Fruit fly (Drosophila melanogaster) whole organism, prepupa: ENCODE results near the gene Obp83a.

Source experiments
- Blimp-1 ChIP-seq: fragments of 200-800 bp; sonication (Bioruptor generic); optimal IDR thresholded peaks from 3 replicates; lab custom pipeline; 2017; ENCODE audit warnings: missing biosample characterization, missing genetic modification characterization, mild to moderate bottlenecking, moderate library complexity, missing genetic modification reagents
- CG10669 ChIP-seq: fragments of 200-800 bp; sonication (Bioruptor generic); optimal IDR thresholded peaks from 3 replicates; lab custom pipeline; 2018; ENCODE audit warnings: missing biosample characterization, mild to moderate bottlenecking, missing genetic modification characterization, moderate library complexity
- CG11762 ChIP-seq: fragments of 200-800 bp; sonication (Bioruptor generic); optimal IDR thresholded peaks from 3 replicates; lab custom pipeline; 2016; ENCODE audit warnings: missing biosample characterization, missing genetic modification characterization; ENCODE audit not compliant: insufficient read depth
- CG11902 ChIP-seq: fragments of 200-800 bp; sonication (Bioruptor generic); optimal IDR thresholded peaks from 3 replicates; lab custom pipeline; 2016; ENCODE audit warnings: missing biosample characterization, missing genetic modification characterization
- CG15336 ChIP-seq: fragments of 200-800 bp; sonication (Bioruptor generic); IDR thresholded peaks from 2 replicates; pipeline ENCODE4 v1.3.6; 2022; ENCODE audit warnings: missing biosample characterization, missing genetic modification characterization
- CG16779 ChIP-seq: fragments of 200-800 bp; sonication (Bioruptor generic); optimal IDR thresholded peaks from 3 replicates; lab custom pipeline; 2017; ENCODE audit warnings: missing biosample characterization, mild to moderate bottlenecking, missing genetic modification characterization
- CG3032 ChIP-seq: fragments of 200-800 bp; optimal IDR thresholded peaks from 2 replicates; lab custom pipeline; 2019; ENCODE audit warnings: missing biosample characterization, mild to moderate bottlenecking, missing genetic modification characterization, moderate library complexity
- CG31627 ChIP-seq: fragments of 200-800 bp; sonication (Bioruptor generic); optimal IDR thresholded peaks from 3 replicates; lab custom pipeline; 2016; ENCODE audit warnings: missing biosample characterization, missing genetic modification characterization
- CG34406 ChIP-seq: fragments of 200-800 bp; sonication (Bioruptor generic); optimal IDR thresholded peaks from 3 replicates; lab custom pipeline; 2016; ENCODE audit warnings: missing biosample characterization, missing genetic modification characterization
- CG3919 ChIP-seq: fragments of 200-800 bp; sonication (Bioruptor generic); optimal IDR thresholded peaks from 3 replicates; lab custom pipeline; 2016; ENCODE audit warnings: missing biosample characterization, missing genetic modification characterization
- CG4318 ChIP-seq: fragments of 200-800 bp; sonication (Bioruptor generic); optimal IDR thresholded peaks from 3 replicates; lab custom pipeline; 2017; ENCODE audit warnings: missing biosample characterization, mild to moderate bottlenecking, missing genetic modification characterization
- CG6163 ChIP-seq: fragments of 200-800 bp; sonication (Bioruptor generic); IDR thresholded peaks from 3 replicates; pipeline ENCODE4 v1.3.6; 2022; ENCODE audit warnings: missing biosample characterization, missing genetic modification characterization
- CG6276 ChIP-seq: fragments of 200-800 bp; sonication (Bioruptor generic); optimal IDR thresholded peaks from 2 replicates; lab custom pipeline; 2017; ENCODE audit warnings: missing biosample characterization, mild to moderate bottlenecking, missing genetic modification characterization
- CG6792 ChIP-seq: fragments of 200-800 bp; sonication (Bioruptor generic); optimal IDR thresholded peaks from 3 replicates; lab custom pipeline; 2016; ENCODE audit warnings: missing biosample characterization, missing genetic modification characterization
- CG6808 ChIP-seq: fragments of 200-800 bp; sonication (Bioruptor generic); optimal IDR thresholded peaks from 3 replicates; lab custom pipeline; 2017; ENCODE audit warnings: missing biosample characterization, missing genetic modification characterization, mild to moderate bottlenecking, moderate library complexity, missing genetic modification reagents
- CG6854 ChIP-seq: fragments of 200-800 bp; sonication (Bioruptor generic); optimal IDR thresholded peaks from 2 replicates; lab custom pipeline; 2017; ENCODE audit warnings: missing biosample characterization, mild to moderate bottlenecking, missing genetic modification characterization
- CG8119 ChIP-seq: fragments of 200-800 bp; sonication (Bioruptor generic); IDR thresholded peaks from 3 replicates; pipeline ENCODE4 v1.3.6; 2022; ENCODE audit warnings: missing biosample characterization, missing genetic modification characterization
- CG8319 ChIP-seq: fragments of 200-800 bp; sonication (Bioruptor generic); optimal IDR thresholded peaks from 3 replicates; lab custom pipeline; 2016; ENCODE audit warnings: missing biosample characterization, missing genetic modification characterization
- CG8632 ChIP-seq: fragments of 200-800 bp; sonication (Bioruptor generic); optimal IDR thresholded peaks from 3 replicates; lab custom pipeline; 2016; ENCODE audit warnings: missing biosample characterization, missing genetic modification characterization
- Eip75B ChIP-seq: fragments of 200-800 bp; sonication (Bioruptor generic); optimal IDR thresholded peaks from 3 replicates; lab custom pipeline; 2016; ENCODE audit warnings: missing biosample characterization, missing genetic modification characterization
- Eip78C ChIP-seq: fragments of 200-800 bp; sonication (Bioruptor generic); peaks from one replicate; lab custom pipeline; 2016; ENCODE audit warnings: missing biosample characterization, missing genetic modification characterization
- Ets21C ChIP-seq: fragments of 200-800 bp; sonication (Bioruptor generic); optimal IDR thresholded peaks from 3 replicates; lab custom pipeline; 2016; ENCODE audit warnings: missing biosample characterization, missing genetic modification characterization
- Ets96B ChIP-seq: fragments of 200-800 bp; optimal IDR thresholded peaks from 2 replicates; lab custom pipeline; 2019; ENCODE audit warnings: missing biosample characterization, mild to moderate bottlenecking, missing genetic modification characterization, moderate library complexity
- Gug ChIP-seq: fragments of 200-800 bp; sonication (Bioruptor generic); IDR thresholded peaks from 2 replicates; pipeline ENCODE4 v1.3.6; 2022; ENCODE audit warnings: missing biosample characterization, missing genetic modification characterization
- Hr39 ChIP-seq: fragments of 200-800 bp; sonication (Bioruptor generic); optimal IDR thresholded peaks from 2 replicates; lab custom pipeline; 2016; ENCODE audit warnings: missing biosample characterization, missing genetic modification characterization
- Lpt ChIP-seq: fragments of 200-800 bp; sonication (Bioruptor generic); optimal IDR thresholded peaks from 3 replicates; lab custom pipeline; 2016; ENCODE audit warnings: missing biosample characterization, missing genetic modification characterization
- Met ChIP-seq: fragments of 200-800 bp; sonication (Bioruptor generic); optimal IDR thresholded peaks from 3 replicates; lab custom pipeline; 2016; ENCODE audit warnings: missing biosample characterization, missing genetic modification characterization
- Sox102F ChIP-seq: fragments of 200-800 bp; sonication (Bioruptor generic); optimal IDR thresholded peaks from 2 replicates; lab custom pipeline; 2016; ENCODE audit warnings: missing biosample characterization, mild to moderate bottlenecking, missing genetic modification characterization
- Sox15 ChIP-seq: fragments of 200-800 bp; sonication (Bioruptor generic); optimal IDR thresholded peaks from 3 replicates; lab custom pipeline; 2016; ENCODE audit warnings: missing biosample characterization, missing genetic modification characterization
- achi ChIP-seq: fragments of 200-800 bp; sonication (Bioruptor generic); optimal IDR thresholded peaks from 3 replicates; lab custom pipeline; 2016; ENCODE audit warnings: missing biosample characterization, missing genetic modification characterization
- acj6 ChIP-seq: fragments of 200-800 bp; sonication (Bioruptor generic); optimal IDR thresholded peaks from 3 replicates; lab custom pipeline; 2016; ENCODE audit warnings: missing biosample characterization, missing genetic modification characterization
- cyc ChIP-seq: fragments of 200-800 bp; sonication (Bioruptor generic); optimal IDR thresholded peaks from 3 replicates; lab custom pipeline; 2016; ENCODE audit warnings: missing biosample characterization, missing genetic modification characterization
- dac ChIP-seq: fragments of 200-800 bp; sonication (Bioruptor generic); optimal IDR thresholded peaks from 2 replicates; lab custom pipeline; 2017; ENCODE audit warnings: missing biosample characterization, mild to moderate bottlenecking, missing genetic modification characterization
- dsx ChIP-seq: fragments of 200-800 bp; optimal IDR thresholded peaks from 3 replicates; lab custom pipeline; 2019; ENCODE audit warnings: missing biosample characterization, mild to moderate bottlenecking, missing genetic modification characterization, moderate library complexity; ENCODE audit not compliant: poor library complexity, severe bottlenecking
- eg ChIP-seq: fragments of 200-800 bp; sonication (Bioruptor generic); IDR thresholded peaks from 3 replicates; pipeline ENCODE4 v1.3.6; 2022; ENCODE audit warnings: missing biosample characterization, missing genetic modification characterization
- esn ChIP-seq: fragments of 200-800 bp; sonication (Bioruptor generic); optimal IDR thresholded peaks from 2 replicates; lab custom pipeline; 2016; ENCODE audit warnings: missing biosample characterization, mild to moderate bottlenecking, missing genetic modification characterization, moderate library complexity
- lz ChIP-seq: fragments of 200-800 bp; sonication (Bioruptor generic); optimal IDR thresholded peaks from 3 replicates; lab custom pipeline; 2016; ENCODE audit warnings: missing biosample characterization, missing genetic modification characterization
- net ChIP-seq: fragments of 200-800 bp; sonication (Bioruptor generic); optimal IDR thresholded peaks from 3 replicates; lab custom pipeline; 2016; ENCODE audit warnings: missing biosample characterization, missing genetic modification characterization
- pdm3 ChIP-seq: fragments of 200-800 bp; sonication (Bioruptor generic); optimal IDR thresholded peaks from 3 replicates; lab custom pipeline; 2016; ENCODE audit warnings: missing biosample characterization, missing genetic modification characterization
- salr ChIP-seq, 2 experiments: fragments of 200-800 bp; sonication (Bioruptor generic); optimal IDR thresholded peaks; 3 replicates each; lab custom pipeline; 2016 to 2018; ENCODE audit warnings: missing biosample characterization in 2 of 2, missing genetic modification characterization in 2 of 2, mild to moderate bottlenecking in 1 of 2
- spab ChIP-seq: fragments of 200-800 bp; sonication (Bioruptor generic); optimal IDR thresholded peaks from 2 replicates; lab custom pipeline; 2017; ENCODE audit warnings: missing biosample characterization, mild to moderate bottlenecking, missing genetic modification characterization, missing genetic modification reagents
- ss ChIP-seq, 2 experiments: fragments of 200-800 bp; sonication (Bioruptor generic); optimal IDR thresholded peaks; 2 replicates in 1 of 2; 3 replicates in 1 of 2; lab custom pipeline; 2017 to 2018; ENCODE audit warnings: mild to moderate bottlenecking in 2 of 2, missing biosample characterization in 2 of 2, missing genetic modification characterization in 2 of 2, moderate library complexity in 1 of 2
- svp ChIP-seq: fragments of 200-800 bp; sonication (Bioruptor generic); peaks from one replicate; lab custom pipeline; 2016; ENCODE audit warnings: missing biosample characterization, missing genetic modification characterization
- topi ChIP-seq: fragments of 200-800 bp; sonication (Bioruptor generic); optimal IDR thresholded peaks from 3 replicates; lab custom pipeline; 2016; ENCODE audit warnings: missing biosample characterization, missing genetic modification characterization

Gene Obp83a

DNA sequence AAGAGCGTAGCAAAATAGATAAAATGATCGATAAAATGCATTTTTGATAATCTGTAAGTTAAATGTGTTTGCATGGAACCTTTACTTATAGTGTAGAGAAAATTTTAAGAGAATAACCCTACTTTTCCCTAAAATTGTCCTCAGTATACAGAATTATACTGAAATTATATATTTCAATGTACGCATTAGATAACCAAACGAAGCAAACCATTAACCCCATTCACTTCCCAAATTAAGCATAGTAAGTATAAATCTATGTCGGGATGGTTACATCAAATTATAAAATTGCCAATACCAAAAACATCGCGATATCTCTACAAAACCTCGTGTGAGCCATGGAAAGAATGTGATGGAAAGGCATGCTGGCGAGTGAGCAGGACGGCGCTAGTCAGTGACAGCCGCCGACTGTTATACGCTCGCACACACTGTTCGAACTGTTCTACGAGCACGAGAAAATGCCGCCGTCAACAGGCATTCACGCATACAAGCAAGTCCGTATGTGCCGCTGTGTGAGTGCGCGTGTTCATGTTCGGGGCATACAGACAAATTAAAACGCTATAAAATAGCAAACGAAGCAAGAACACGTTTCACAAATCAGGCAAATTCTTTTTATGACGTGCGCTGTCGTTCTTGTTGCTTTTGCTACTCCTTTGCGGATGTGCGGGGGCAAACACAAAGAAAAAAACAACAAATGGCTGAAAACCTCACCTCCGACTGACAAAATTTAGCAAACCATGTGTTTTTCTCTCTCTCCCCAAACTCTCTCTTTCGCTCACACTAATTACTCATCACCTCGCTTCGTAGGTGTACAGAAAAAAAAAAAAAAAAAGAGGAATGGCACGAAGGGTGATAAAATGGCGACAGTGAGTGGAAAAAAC lies 32.3 kb upstream of the Obp83a start (continued):
- TF ChIP-seq CG16779 (tag; lab: Kevin White, UChicago) (peak; percentile 9), CG10669 (peak; percentile 11), CG6808 (GFP tag; lab: Kevin White, UChicago) (peak; percentile 55), pdm3 (no peak), dac (GFP tag; lab: Kevin White, UChicago) (no peak), CG15336 (GFP tag; lab: Robert Waterston, UW) (peak; percentile 20; the same call in 1 of the 2 replicates), esn (GFP tag; lab: Kevin White, UChicago) (no peak), Sox102F (peak; percentile 41), CG8632 (GFP tag; lab: Kevin White, UChicago) (no peak)

DNA sequence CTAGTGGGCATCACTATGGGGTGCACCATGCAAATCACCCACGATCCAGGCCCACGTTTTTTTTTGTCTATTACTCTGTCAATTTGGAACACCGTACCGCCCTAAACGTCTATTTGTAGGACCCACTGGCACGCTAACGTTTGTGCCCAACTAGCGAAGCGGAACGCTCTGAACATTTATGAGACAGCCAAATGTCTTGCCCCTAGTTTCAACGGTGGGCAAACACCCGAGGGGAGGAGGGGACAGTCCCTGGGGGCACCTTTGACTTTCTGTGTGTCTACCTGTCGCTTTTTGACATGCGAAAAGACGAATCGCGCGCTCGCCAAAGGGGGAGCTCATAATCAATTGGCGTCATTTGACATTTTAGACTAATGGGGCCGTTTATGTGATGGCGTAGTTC lies 31.6 kb upstream of the Obp83a start:
- TF ChIP-seq salr (GFP tag; optimal IDR thresholded peaks at IDR 0.05; lab: Kevin White, UChicago) = no peak
- no peak for TF ChIP-seq lz (GFP tag; lab: Kevin White, UChicago)
- peak; percentile 13 for TF ChIP-seq svp (GFP tag; lab: Kevin White, UChicago)
- no peak for TF ChIP-seq Ets96B (tag; lab: Kevin White, UChicago)
- no peak for TF ChIP-seq net (GFP tag; lab: Kevin White, UChicago)

DNA sequence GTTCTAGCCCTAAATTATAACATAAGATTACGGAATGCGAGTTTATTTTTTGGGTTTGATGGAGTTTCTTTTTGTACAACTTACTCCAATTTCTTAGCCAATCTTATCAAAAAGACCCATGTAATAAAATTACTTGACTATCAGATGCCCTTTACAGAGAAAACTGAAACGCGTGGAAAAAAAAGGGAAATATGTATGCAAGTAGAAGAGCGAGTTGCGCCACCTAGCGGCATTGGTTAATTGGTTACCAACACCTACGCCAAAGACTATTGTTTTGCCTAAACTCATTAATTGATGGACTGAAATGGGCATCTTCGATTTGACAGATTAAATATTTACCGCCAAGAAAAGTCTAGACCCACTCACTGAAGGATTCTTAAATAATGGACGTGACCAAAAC lies 23.8 kb upstream of the Obp83a start:
- TF ChIP-seq CG4318 (GFP tag; lab: Kevin White, UChicago) (no peak), CG6276 (GFP tag; lab: Kevin White, UChicago) (no peak), Met (no peak), Lpt (GFP tag; lab: Kevin White, UChicago) (no peak), dac (GFP tag; lab: Kevin White, UChicago) (no peak), achi (GFP tag; lab: Kevin White, UChicago) (no peak), CG34406 (GFP tag; lab: Kevin White, UChicago) (no peak), eg (GFP tag; lab: Robert Waterston, UW) (no peak), CG11902 (no peak), ss (GFP tag; optimal IDR thresholded peaks at IDR 0.05; lab: Kevin White, UChicago) (no peak), net (GFP tag; lab: Kevin White, UChicago) (no peak), CG6163 (GFP tag; lab: Robert Waterston, UW) (no peak), dsx (GFP tag; lab: Kevin White, UChicago) (no peak), CG3032 (no peak)

DNA sequence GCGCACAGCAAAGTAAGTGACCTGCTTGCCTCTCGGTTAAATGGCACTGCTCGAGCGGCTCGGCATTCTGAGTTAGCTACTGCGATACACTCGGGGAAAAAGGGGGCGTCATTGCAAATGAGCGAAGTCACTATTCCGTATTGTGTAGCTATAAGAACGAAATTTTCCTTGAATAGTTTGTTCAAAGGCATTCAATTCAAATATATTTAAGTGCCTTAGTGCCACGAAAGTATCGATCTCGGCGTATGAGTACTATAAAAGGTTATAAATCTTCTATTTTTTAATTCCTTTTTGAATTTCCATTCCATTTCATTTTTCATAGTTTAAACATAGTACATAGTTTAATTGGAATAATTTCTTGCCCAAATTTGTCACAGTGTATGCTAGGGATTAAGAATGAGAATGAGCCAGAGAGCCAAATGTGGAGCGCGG lies 23.2 kb upstream of the Obp83a start:
- TF ChIP-seq cyc (peak; percentile 16), dac (GFP tag; lab: Kevin White, UChicago) (no peak), Gug (GFP tag; lab: Robert Waterston, UW) (no peak), achi (GFP tag; lab: Kevin White, UChicago) (peak; percentile 29), Eip78C (GFP tag; lab: Kevin White, UChicago) (peak; percentile 80), CG4318 (GFP tag; lab: Kevin White, UChicago) (peak; percentile 2), Eip75B (GFP tag; lab: Kevin White, UChicago) (no peak), CG6276 (GFP tag; lab: Kevin White, UChicago) (no peak), CG11762 (GFP tag; lab: Kevin White, UChicago) (no peak), Blimp-1 (GFP tag; lab: Kevin White, UChicago) (no peak), Sox102F (peak; percentile 9), CG8319 (GFP tag; lab: Kevin White, UChicago) (no peak), CG8119 (GFP tag; lab: Robert Waterston, UW) (peak; percentile 32; the same call in 1 of the 3 replicates), Sox15 (GFP tag; lab: Kevin White, UChicago) (no peak), svp (GFP tag; lab: Kevin White, UChicago) (peak; percentile 61), CG3919 (peak; percentile 43), Ets21C (GFP tag; lab: Kevin White, UChicago) (no peak), CG6854 (GFP tag; lab: Kevin White, UChicago) (no peak), CG6792 (GFP tag; lab: Kevin White, UChicago) (no peak), Met (peak; percentile 42), spab (GFP tag; lab: Kevin White, UChicago) (no peak), salr (GFP tag; optimal IDR thresholded peaks at IDR 0.05; lab: Kevin White, UChicago) (no peak), CG16779 (tag; lab: Kevin White, UChicago) (no peak), acj6 (peak; percentile 17), Hr39 (peak; percentile 20), topi (peak; percentile 7), CG31627 (GFP tag; lab: Kevin White, UChicago) (peak; percentile 35)
